Fruit fly (Drosophila melanogaster) whole organism, pupa: ENCODE results near the gene form3.

Experiments
- Snoo ChIP-seq: fragments of 200-800 bp; sonication (Bioruptor generic); optimal IDR thresholded peaks from 3 replicates; lab custom pipeline; 2017; ENCODE audit warnings: missing biosample characterization, mild to moderate bottlenecking, missing genetic modification characterization, inconsistent platforms
- fd96Ca ChIP-seq: fragments of 200-800 bp; sonication (Bioruptor generic); IDR thresholded peaks from 3 replicates; pipeline ENCODE4 v1.3.6; 2022; ENCODE audit warnings: missing biosample characterization, missing genetic modification characterization

DNA sequence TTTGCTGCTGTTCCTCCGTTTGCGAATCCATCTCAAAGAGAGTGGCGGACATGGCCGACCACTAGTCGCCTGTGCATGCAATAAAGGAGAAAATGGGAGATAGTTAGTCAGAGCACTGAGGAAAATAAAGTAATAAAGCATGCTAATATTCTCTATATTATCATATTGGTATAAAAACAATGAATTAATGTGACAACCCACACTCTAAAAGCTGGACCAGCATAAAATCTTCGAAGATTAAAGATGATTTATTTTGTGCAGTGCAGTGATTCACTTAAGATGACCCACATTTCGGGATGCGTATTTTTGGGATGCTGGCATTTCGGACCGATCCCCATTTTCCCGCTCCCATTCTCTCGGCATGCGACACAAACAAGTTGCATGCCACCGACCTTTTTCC is 53.2 kb downstream of the form3 start:
- TF ChIP-seq Snoo (no peak), fd96Ca (GFP tag; lab: Robert Waterston, UW) (peak; percentile 75)
